Fruit fly (Drosophila melanogaster) whole organism, embryonic: ENCODE measurements around the gene CG32369.
A peak's percentile ranks its signal among the peaks of the same experiment; 100 is the strongest.

Experiments
- Awh ChIP-seq: fragments of 200-800 bp; sonication (Bioruptor generic); IDR thresholded peaks from 2 replicates; pipeline ENCODE4, ENCODE4 v1.3.6; 2022; ENCODE audit warnings: missing biosample characterization, missing genetic modification characterization
- Blimp-1 ChIP-seq: fragments of 200-800 bp; sonication (Bioruptor generic); optimal IDR thresholded peaks from 3 replicates; lab custom pipeline; 2018; ENCODE audit warnings: missing biosample characterization, missing genetic modification characterization, mild to moderate bottlenecking, moderate library complexity, missing genetic modification reagents
- BtbVII ChIP-seq: fragments of 200-800 bp; sonication (Bioruptor generic); optimal IDR thresholded peaks from 3 replicates; lab custom pipeline; 2017; ENCODE audit warnings: missing biosample characterization, mild to moderate bottlenecking, missing genetic modification characterization
- Bteb2 ChIP-seq: fragments of 200-800 bp; sonication (Bioruptor generic); optimal IDR thresholded peaks from 2 replicates; lab custom pipeline; 2016; ENCODE audit warnings: missing biosample characterization, missing genetic modification characterization
- CG10209 ChIP-seq: fragments of 200-800 bp; sonication (Bioruptor generic); optimal IDR thresholded peaks from 3 replicates; lab custom pipeline; 2017; ENCODE audit warnings: missing biosample characterization, mild to moderate bottlenecking, missing genetic modification characterization, missing genetic modification reagents
- CG10366 ChIP-seq: fragments of 200-800 bp; sonication (Bioruptor generic); IDR thresholded peaks from 2 replicates; pipeline ENCODE4 v1.3.6; 2022; ENCODE audit warnings: missing biosample characterization, missing genetic modification characterization
- CG12104 ChIP-seq: fragments of 200-800 bp; sonication (Bioruptor generic); optimal IDR thresholded peaks from 3 replicates; lab custom pipeline; 2016; ENCODE audit warnings: missing biosample characterization, missing genetic modification characterization
- CG14050 ChIP-seq: fragments of 200-800 bp; sonication (Bioruptor generic); IDR thresholded peaks from 3 replicates; pipeline ENCODE4 v1.3.6; 2022; ENCODE audit warnings: missing biosample characterization, missing genetic modification characterization
- CG15696 ChIP-seq: fragments of 200-800 bp; sonication (Bioruptor generic); optimal IDR thresholded peaks from 2 replicates; lab custom pipeline; 2019; ENCODE audit warnings: missing biosample characterization, mild to moderate bottlenecking, missing genetic modification characterization, moderate library complexity
- CG18476 ChIP-seq: fragments of 200-800 bp; sonication (Bioruptor generic); optimal IDR thresholded peaks from 2 replicates; lab custom pipeline; 2016; ENCODE audit warnings: missing biosample characterization, mild to moderate bottlenecking, missing genetic modification characterization
- CG3726 ChIP-seq: fragments of 200-800 bp; sonication (Bioruptor generic); IDR thresholded peaks from 3 replicates; pipeline ENCODE4, ENCODE4 v1.3.6; 2022; ENCODE audit warnings: missing biosample characterization, missing genetic modification characterization
- CG3838 ChIP-seq: fragments of 200-800 bp; sonication (Bioruptor generic); optimal IDR thresholded peaks from 3 replicates; lab custom pipeline; 2016; ENCODE audit warnings: missing biosample characterization, missing genetic modification characterization
- CG4820 ChIP-seq: fragments of 200-800 bp; sonication (Bioruptor generic); optimal IDR thresholded peaks from 3 replicates; lab custom pipeline; 2016; ENCODE audit warnings: missing biosample characterization, missing genetic modification characterization
- CG6175 ChIP-seq: fragments of 200-800 bp; sonication (Bioruptor generic); IDR thresholded peaks from 3 replicates; pipeline ENCODE4 v1.3.6; 2022; ENCODE audit warnings: missing biosample characterization, missing genetic modification characterization
- CG7271 ChIP-seq: fragments of 200-800 bp; sonication (Bioruptor generic); optimal IDR thresholded peaks from 2 replicates; lab custom pipeline; 2018; ENCODE audit warnings: missing biosample characterization, mild to moderate bottlenecking, missing genetic modification characterization, moderate library complexity
- CG7357 ChIP-seq: fragments of 200-800 bp; sonication (Bioruptor generic); IDR thresholded peaks from 3 replicates; pipeline ENCODE4 v1.3.6; 2022; ENCODE audit warnings: missing biosample characterization, missing genetic modification characterization
- CG9876 ChIP-seq: fragments of 200-800 bp; sonication (Bioruptor generic); optimal IDR thresholded peaks from 2 replicates; lab custom pipeline; 2016; ENCODE audit warnings: missing biosample characterization, missing genetic modification characterization
- D19A ChIP-seq: fragments of 200-800 bp; optimal IDR thresholded peaks from 3 replicates; lab custom pipeline; 2019; ENCODE audit warnings: missing biosample characterization, mild to moderate bottlenecking, missing genetic modification characterization, moderate library complexity
- Dp ChIP-seq: fragments of 200-800 bp; sonication (Bioruptor generic); optimal IDR thresholded peaks from 2 replicates; lab custom pipeline; 2018; ENCODE audit warnings: missing biosample characterization, mild to moderate bottlenecking, missing genetic modification characterization, moderate library complexity
- GATAe ChIP-seq: fragments of 200-800 bp; sonication (Bioruptor generic); conservative IDR thresholded peaks from 2 replicates; pipeline ENCODE4 v1.3.6; 2022; ENCODE audit warnings: missing biosample characterization, missing genetic modification characterization
- H2.0 ChIP-seq: fragments of 200-800 bp; sonication (Bioruptor generic); IDR thresholded peaks from 2 replicates; pipeline ENCODE4 v1.3.6; 2022; ENCODE audit warnings: missing biosample characterization, missing genetic modification characterization
- HLH3B ChIP-seq: fragments of 200-800 bp; sonication (Bioruptor generic); IDR thresholded peaks from 2 replicates; pipeline ENCODE4 v1.3.6; 2022; ENCODE audit warnings: missing biosample characterization, missing genetic modification characterization
- HLH4C ChIP-seq: fragments of 200-800 bp; sonication (Bioruptor generic); IDR thresholded peaks from 3 replicates; pipeline ENCODE4 v1.3.6; 2022; ENCODE audit warnings: missing biosample characterization, missing genetic modification characterization; ENCODE audit not compliant: partially characterized antibody
- HLH54F ChIP-seq: fragments of 200-800 bp; sonication (Bioruptor generic); optimal IDR thresholded peaks from 3 replicates; lab custom pipeline; 2016; ENCODE audit warnings: missing biosample characterization, missing genetic modification characterization
- HmgZ ChIP-seq: fragments of 200-800 bp; sonication (Bioruptor generic); optimal IDR thresholded peaks from 2 replicates; lab custom pipeline; 2018; ENCODE audit warnings: missing biosample characterization, mild to moderate bottlenecking, missing genetic modification characterization
- Hmr ChIP-seq: fragments of 200-800 bp; sonication (Bioruptor generic); optimal IDR thresholded peaks from 3 replicates; lab custom pipeline; 2017; ENCODE audit warnings: mild to moderate bottlenecking, missing biosample characterization, missing genetic modification reagents, missing genetic modification characterization
- Hmx ChIP-seq: fragments of 200-800 bp; sonication (Bioruptor generic); optimal IDR thresholded peaks from 2 replicates; lab custom pipeline; 2016; ENCODE audit warnings: missing biosample characterization, missing genetic modification characterization
- Hr3 ChIP-seq: fragments of 200-800 bp; sonication (Bioruptor generic); optimal IDR thresholded peaks from 3 replicates; lab custom pipeline; 2016; ENCODE audit warnings: missing biosample characterization, missing genetic modification characterization
- Mad ChIP-seq: fragments of 200-800 bp; sonication (Bioruptor generic); optimal IDR thresholded peaks from 2 replicates; lab custom pipeline; 2016; ENCODE audit warnings: missing biosample characterization, missing genetic modification characterization
- NC2α ChIP-seq: fragments of 200-800 bp; sonication (Bioruptor generic); optimal IDR thresholded peaks from 2 replicates; lab custom pipeline; 2016; ENCODE audit warnings: missing biosample characterization, missing genetic modification characterization
- Nf-YB ChIP-seq: fragments of 200-800 bp; sonication (Bioruptor generic); optimal IDR thresholded peaks from 3 replicates; lab custom pipeline; 2019; ENCODE audit warnings: missing biosample characterization, mild to moderate bottlenecking, missing genetic modification characterization, moderate library complexity
- Pdp1 ChIP-seq, 2 experiments: fragments of 200-800 bp; sonication (Bioruptor generic); optimal IDR thresholded peaks; 3 replicates each; lab custom pipeline; 2016; ENCODE audit warnings: missing biosample characterization in 2 of 2, missing genetic modification characterization in 2 of 2, mild to moderate bottlenecking in 1 of 2, moderate library complexity in 1 of 2
- Vsx1 ChIP-seq: fragments of 200-800 bp; sonication (Bioruptor generic); optimal IDR thresholded peaks from 2 replicates; lab custom pipeline; 2017; ENCODE audit warnings: missing biosample characterization, mild to moderate bottlenecking, missing genetic modification characterization, missing genetic modification reagents
- ash1 ChIP-seq: fragments of 200-800 bp; sonication (Bioruptor generic); optimal IDR thresholded peaks from 2 replicates; lab custom pipeline; 2018; ENCODE audit warnings: missing biosample characterization, mild to moderate bottlenecking, missing genetic modification characterization
- crp ChIP-seq, 2 experiments: fragments of 200-800 bp; sonication (Bioruptor generic); optimal IDR thresholded peaks; 2 replicates in 1 of 2; 3 replicates in 1 of 2; lab custom pipeline; 2017; ENCODE audit warnings: missing biosample characterization in 2 of 2, missing genetic modification characterization in 2 of 2, mild to moderate bottlenecking in 1 of 2, moderate library complexity in 1 of 2
- dysf ChIP-seq: fragments of 200-800 bp; sonication (Bioruptor generic); IDR thresholded peaks from 3 replicates; pipeline ENCODE4 v1.3.6; 2022; ENCODE audit warnings: missing biosample characterization, missing genetic modification characterization
- ewg ChIP-seq: fragments of 200-800 bp; sonication (Bioruptor generic); optimal IDR thresholded peaks from 3 replicates; lab custom pipeline; 2017; ENCODE audit warnings: mild to moderate bottlenecking, missing biosample characterization, missing genetic modification reagents, missing genetic modification characterization
- exex ChIP-seq: fragments of 200-800 bp; sonication (Bioruptor generic); optimal IDR thresholded peaks from 4 replicates; lab custom pipeline; 2018; ENCODE audit warnings: missing biosample characterization, mild to moderate bottlenecking, missing genetic modification characterization, moderate library complexity
- inv ChIP-seq: fragments of 200-800 bp; sonication (Bioruptor generic); IDR thresholded peaks from 2 replicates; pipeline ENCODE4 v1.3.6; 2022; ENCODE audit warnings: missing biosample characterization, missing genetic modification characterization; ENCODE audit not compliant: partially characterized antibody
- knrl ChIP-seq: fragments of 200-800 bp; sonication (Bioruptor generic); IDR thresholded peaks from 3 replicates; pipeline ENCODE4 v1.3.6; 2022; ENCODE audit warnings: missing biosample characterization, missing genetic modification characterization; ENCODE audit not compliant: partially characterized antibody
- mirr ChIP-seq: fragments of 200-800 bp; sonication (Bioruptor generic); optimal IDR thresholded peaks from 3 replicates; lab custom pipeline; 2018; ENCODE audit warnings: missing biosample characterization, mild to moderate bottlenecking, missing genetic modification characterization
- pho ChIP-seq: fragments of 200-800 bp; sonication (Bioruptor generic); optimal IDR thresholded peaks from 2 replicates; lab custom pipeline; 2016; ENCODE audit warnings: missing biosample characterization, missing genetic modification characterization
- prd ChIP-seq, 3 experiments: fragments of >200 bp in 2 of 3; fragments of 200-800 bp in 1 of 3; sonication (Bioruptor generic) in 1 of 3; optimal IDR thresholded peaks in 2 of 3; IDR thresholded peaks in 1 of 3; 2 replicates in 2 of 3; 3 replicates in 1 of 3; pipeline versions ENCODE4 v1.3.6 to Lab custom; 2017 to 2022; ENCODE audit warnings: missing biosample characterization in 1 of 3, missing genetic modification characterization in 1 of 3
- pum ChIP-seq: fragments of 200-800 bp; sonication (Bioruptor generic); optimal IDR thresholded peaks from 2 replicates; lab custom pipeline; 2016; ENCODE audit warnings: missing biosample characterization, missing genetic modification characterization
- ranshi ChIP-seq: fragments of 200-800 bp; sonication (Bioruptor generic); IDR thresholded peaks from 2 replicates; pipeline ENCODE4 v1.3.6; 2022; ENCODE audit warnings: missing biosample characterization, missing genetic modification characterization
- sima ChIP-seq: fragments of 200-800 bp; sonication (Bioruptor generic); optimal IDR thresholded peaks from 2 replicates; lab custom pipeline; 2016; ENCODE audit warnings: missing biosample characterization, missing genetic modification characterization
- slp2 ChIP-seq: fragments of 200-800 bp; sonication (Bioruptor generic); optimal IDR thresholded peaks from 2 replicates; lab custom pipeline; 2016; ENCODE audit warnings: missing biosample characterization, missing genetic modification characterization
- tll ChIP-seq, 2 experiments: fragments of 200-800 bp in 1 of 2; fragments of >200 bp in 1 of 2; sonication (Bioruptor generic) in 1 of 2; optimal IDR thresholded peaks; 2 replicates each; lab custom pipeline; 2017 to 2019; ENCODE audit warnings: missing biosample characterization in 2 of 2, missing genetic modification characterization in 2 of 2, mild to moderate bottlenecking in 1 of 2, moderate library complexity in 1 of 2
- toy ChIP-seq: fragments of 200-800 bp; sonication (Bioruptor generic); IDR thresholded peaks from 2 replicates; pipeline ENCODE4 v1.3.6; 2022; ENCODE audit warnings: missing biosample characterization, missing genetic modification characterization
- ttk ChIP-seq: fragments of 200-800 bp; sonication (Bioruptor generic); IDR thresholded peaks from 2 replicates; pipeline ENCODE4 v2.1.2; 2022; ENCODE audit warnings: missing biosample characterization, missing genetic modification characterization

Gene CG32369

dm6 chr3L:7801308-7801893 lies 8.2 kb downstream of the CG32369 start (continued):
- TF ChIP-seq exex (tag; lab: Kevin White, UChicago) (peak; percentile 84), CG7357 (GFP tag; lab: Robert Waterston, UW) (no peak), Awh (GFP tag; lab: Robert Waterston, UW) (no peak), GATAe (GFP tag; lab: Robert Waterston, UW) (0 out of 2 replicates have a peak, but pooled peaks have one; percentile 44), CG9876 (GFP tag; lab: Kevin White, UChicago) (no peak), NC2α (GFP tag; lab: Kevin White, UChicago) (no peak), ewg (GFP tag; lab: Kevin White, UChicago) (no peak), Dp (no peak), slp2 (GFP tag; lab: Kevin White, UChicago) (no peak), ranshi (no peak), ttk (GFP tag; lab: Robert Waterston, UW) (no peak), Pdp1 (GFP tag; optimal IDR thresholded peaks at IDR 0.05; lab: Kevin White, UChicago) (peak in 1 of 2 experiments; percentile 58), prd (optimal IDR thresholded peaks at IDR 0.05; lab: Kevin White, UChicago) (no peak), prd (GFP tag; IDR thresholded peaks at IDR 0.05; lab: Robert Waterston, UW) (no peak), CG12104 (no peak), HLH54F (no peak), inv (GFP tag; lab: Robert Waterston, UW) (no peak), CG10209 (GFP tag; lab: Kevin White, UChicago) (no peak), Nf-YB (GFP tag; lab: Kevin White, UChicago) (no peak), ash1 (no peak), D19A (tag; lab: Kevin White, UChicago) (no peak), pho (GFP tag; lab: Kevin White, UChicago) (no peak), sima (GFP tag; lab: Kevin White, UChicago) (no peak), H2.0 (no peak), Blimp-1 (GFP tag; lab: Kevin White, UChicago) (peak; percentile 10), Vsx1 (GFP tag; lab: Kevin White, UChicago) (no peak), dysf (no peak), CG3726 (GFP tag; lab: Robert Waterston, UW) (no peak), CG7271 (tag; lab: Kevin White, UChicago) (no peak), tll (GFP tag; optimal IDR thresholded peaks at IDR 0.05; lab: Kevin White, UChicago) (no peak), HmgZ (tag; lab: Kevin White, UChicago) (no peak), crp (GFP tag; optimal IDR thresholded peaks at IDR 0.05; lab: Kevin White, UChicago) (no peak), knrl (GFP tag; lab: Robert Waterston, UW) (no peak), CG3838 (GFP tag; lab: Kevin White, UChicago) (no peak), CG6175 (GFP tag; lab: Robert Waterston, UW) (no peak), mirr (peak; percentile 33), CG4820 (GFP tag; lab: Kevin White, UChicago) (no peak), HLH4C (GFP tag; lab: Robert Waterston, UW) (no peak), Bteb2 (GFP tag; lab: Kevin White, UChicago) (no peak), HLH3B (GFP tag; lab: Robert Waterston, UW) (no peak), Mad (GFP tag; lab: Kevin White, UChicago) (no peak), Hmr (no peak), toy (GFP tag; lab: Robert Waterston, UW) (no peak), Hr3 (GFP tag; lab: Kevin White, UChicago) (no peak), Hmx (GFP tag; lab: Kevin White, UChicago) (no peak), CG18476 (GFP tag; lab: Kevin White, UChicago) (no peak), CG14050 (GFP tag; lab: Robert Waterston, UW) (no peak), pum (no peak), CG10366 (GFP tag; lab: Robert Waterston, UW) (no peak), CG15696 (tag; lab: Kevin White, UChicago) (no peak), BtbVII (GFP tag; lab: Kevin White, UChicago) (no peak)
